Fruit fly (Drosophila melanogaster) whole organism, embryonic: ENCODE results near the gene FipoQ.

Experiments used
- Blimp-1 ChIP-seq: fragments of 200-800 bp; sonication (Bioruptor generic); optimal IDR thresholded peaks from 3 replicates; lab custom pipeline; 2018; ENCODE audit warnings: missing biosample characterization, missing genetic modification characterization, mild to moderate bottlenecking, moderate library complexity, missing genetic modification reagents
- CG10321 ChIP-seq: fragments of 200-800 bp; sonication (Bioruptor generic); IDR thresholded peaks from 2 replicates; pipeline ENCODE4 v1.3.6; 2022; ENCODE audit warnings: missing biosample characterization, missing genetic modification characterization
- CG12219 ChIP-seq: fragments of 200-800 bp; sonication (Bioruptor generic); optimal IDR thresholded peaks from 3 replicates; lab custom pipeline; 2018; ENCODE audit warnings: missing biosample characterization, mild to moderate bottlenecking, missing genetic modification characterization
- CG12391 ChIP-seq: fragments of 200-800 bp; sonication (Bioruptor generic); optimal IDR thresholded peaks from 3 replicates; lab custom pipeline; 2018; ENCODE audit warnings: missing biosample characterization, mild to moderate bottlenecking, missing genetic modification characterization, moderate library complexity
- CG12942 ChIP-seq: fragments of 200-800 bp; sonication (Bioruptor generic); optimal IDR thresholded peaks from 3 replicates; lab custom pipeline; 2016; ENCODE audit warnings: missing biosample characterization, missing genetic modification characterization
- CG13624 ChIP-seq: fragments of 200-800 bp; sonication (Bioruptor generic); optimal IDR thresholded peaks from 2 replicates; lab custom pipeline; 2016; ENCODE audit warnings: missing biosample characterization, missing genetic modification characterization
- CG15073 ChIP-seq: fragments of 200-800 bp; sonication (Bioruptor generic); optimal IDR thresholded peaks from 2 replicates; lab custom pipeline; 2016; ENCODE audit warnings: missing biosample characterization, missing genetic modification characterization
- CG1529 ChIP-seq: fragments of 200-800 bp; sonication (Bioruptor generic); optimal IDR thresholded peaks from 3 replicates; lab custom pipeline; 2018; ENCODE audit warnings: missing biosample characterization, missing genetic modification characterization
- CG1647 ChIP-seq: fragments of 200-800 bp; sonication (Bioruptor generic); optimal IDR thresholded peaks from 3 replicates; lab custom pipeline; 2016; ENCODE audit warnings: missing biosample characterization, missing genetic modification characterization
- CG1792 ChIP-seq: fragments of 200-800 bp; sonication (Bioruptor generic); optimal IDR thresholded peaks from 2 replicates; lab custom pipeline; 2016; ENCODE audit warnings: missing biosample characterization, missing genetic modification characterization
- CG18599 ChIP-seq: fragments of 200-800 bp; sonication (Bioruptor generic); optimal IDR thresholded peaks from 3 replicates; lab custom pipeline; 2017; ENCODE audit warnings: missing biosample characterization, missing genetic modification characterization, mild to moderate bottlenecking, moderate library complexity, missing genetic modification reagents
- CG2116 ChIP-seq: fragments of 200-800 bp; sonication (Bioruptor generic); optimal IDR thresholded peaks from 3 replicates; lab custom pipeline; 2018; ENCODE audit warnings: missing biosample characterization, mild to moderate bottlenecking, missing genetic modification characterization
- CG30431 ChIP-seq: fragments of 200-800 bp; sonication (Bioruptor generic); optimal IDR thresholded peaks from 2 replicates; lab custom pipeline; 2017; ENCODE audit warnings: missing biosample characterization, missing genetic modification characterization
- CG34376 ChIP-seq: fragments of 200-800 bp; sonication (Bioruptor generic); optimal IDR thresholded peaks from 2 replicates; lab custom pipeline; 2018; ENCODE audit warnings: missing biosample characterization, mild to moderate bottlenecking, missing genetic modification characterization
- CG6689 ChIP-seq: fragments of 200-800 bp; sonication (Bioruptor generic); IDR thresholded peaks from 2 replicates; pipeline ENCODE4 v1.3.6; 2022; ENCODE audit warnings: missing biosample characterization, missing genetic modification characterization
- CG6765 ChIP-seq: fragments of 200-800 bp; sonication (Bioruptor generic); optimal IDR thresholded peaks from 3 replicates; lab custom pipeline; 2017; ENCODE audit warnings: missing biosample characterization, mild to moderate bottlenecking, missing genetic modification characterization
- CG8765 ChIP-seq: fragments of 200-800 bp; sonication (Bioruptor generic); IDR thresholded peaks from 2 replicates; pipeline ENCODE4 v1.3.6; 2022; ENCODE audit warnings: missing biosample characterization, missing genetic modification characterization
- CG8924 ChIP-seq: fragments of 200-800 bp; optimal IDR thresholded peaks from 3 replicates; lab custom pipeline; 2019; ENCODE audit warnings: missing biosample characterization, mild to moderate bottlenecking, missing genetic modification characterization, moderate library complexity
- CHES-1-like ChIP-seq: fragments of 200-800 bp; sonication (Bioruptor generic); optimal IDR thresholded peaks from 2 replicates; lab custom pipeline; 2016; ENCODE audit warnings: missing biosample characterization, missing genetic modification characterization
- Eip74EF ChIP-seq, 2 experiments: fragments of 200-800 bp in 1 of 2; fragments of >200 bp in 1 of 2; sonication (Bioruptor generic) in 1 of 2; optimal IDR thresholded peaks; 2 replicates each; lab custom pipeline; 2017 to 2019; ENCODE audit warnings: missing biosample characterization in 2 of 2, missing genetic modification characterization in 2 of 2, mild to moderate bottlenecking in 1 of 2, moderate library complexity in 1 of 2
- Ets65A ChIP-seq: fragments of 200-800 bp; sonication (Bioruptor generic); peaks from one replicate; lab custom pipeline; 2016; ENCODE audit warnings: missing biosample characterization, missing genetic modification characterization
- Ets97D ChIP-seq: fragments of 200-800 bp; sonication (Bioruptor generic); optimal IDR thresholded peaks from 3 replicates; lab custom pipeline; 2016; ENCODE audit warnings: missing biosample characterization, missing genetic modification characterization
- Gsc ChIP-seq: fragments of 200-800 bp; sonication (Bioruptor generic); IDR thresholded peaks from 2 replicates; pipeline ENCODE4 v1.3.6; 2022; ENCODE audit warnings: missing biosample characterization, missing genetic modification characterization
- HLH4C ChIP-seq: fragments of 200-800 bp; sonication (Bioruptor generic); IDR thresholded peaks from 3 replicates; pipeline ENCODE4 v1.3.6; 2022; ENCODE audit warnings: missing biosample characterization, missing genetic modification characterization; ENCODE audit not compliant: partially characterized antibody
- HLHmδ ChIP-seq: fragments of 200-800 bp; sonication (Bioruptor generic); optimal IDR thresholded peaks from 2 replicates; lab custom pipeline; 2018; ENCODE audit warnings: missing biosample characterization, mild to moderate bottlenecking, missing genetic modification characterization, moderate library complexity
- Hr51 ChIP-seq, 2 experiments: fragments of 200-800 bp; sonication (Bioruptor generic); optimal IDR thresholded peaks; 2 replicates in 1 of 2; 3 replicates in 1 of 2; lab custom pipeline; 2016 to 2018; ENCODE audit warnings: missing biosample characterization in 2 of 2, missing genetic modification characterization in 2 of 2, mild to moderate bottlenecking in 1 of 2, moderate library complexity in 1 of 2
- Hr78 ChIP-seq, 2 experiments: fragments of 200-800 bp in 1 of 2; fragments of >200 bp in 1 of 2; sonication (Bioruptor generic) in 1 of 2; optimal IDR thresholded peaks; 2 replicates each; lab custom pipeline; 2017 to 2019; ENCODE audit warnings: missing biosample characterization in 2 of 2, missing genetic modification characterization in 2 of 2, mild to moderate bottlenecking in 1 of 2, moderate library complexity in 1 of 2
- MTF-1 ChIP-seq: fragments of 200-800 bp; sonication (Bioruptor generic); optimal IDR thresholded peaks from 2 replicates; lab custom pipeline; 2018; ENCODE audit warnings: missing biosample characterization, mild to moderate bottlenecking, missing genetic modification characterization, borderline replicate concordance
- Meics ChIP-seq: fragments of 200-800 bp; sonication (Bioruptor generic); optimal IDR thresholded peaks from 2 replicates; lab custom pipeline; 2017; ENCODE audit warnings: missing biosample characterization, mild to moderate bottlenecking, missing genetic modification characterization
- Oli ChIP-seq: fragments of 200-800 bp; sonication (Bioruptor generic); optimal IDR thresholded peaks from 2 replicates; lab custom pipeline; 2018; ENCODE audit warnings: missing biosample characterization, mild to moderate bottlenecking, missing genetic modification characterization, moderate library complexity
- ap ChIP-seq: fragments of 200-800 bp; sonication (Bioruptor generic); IDR thresholded peaks from 2 replicates; pipeline ENCODE4 v1.3.6; 2022; ENCODE audit warnings: missing biosample characterization, missing genetic modification characterization
- ash1 ChIP-seq: fragments of 200-800 bp; sonication (Bioruptor generic); optimal IDR thresholded peaks from 2 replicates; lab custom pipeline; 2018; ENCODE audit warnings: missing biosample characterization, mild to moderate bottlenecking, missing genetic modification characterization
- bab2 ChIP-seq: fragments of 200-800 bp; sonication (Bioruptor generic); optimal IDR thresholded peaks from 2 replicates; lab custom pipeline; 2016; ENCODE audit warnings: missing biosample characterization, missing genetic modification characterization
- br ChIP-seq: fragments of >200 bp; optimal IDR thresholded peaks from 2 replicates; lab custom pipeline; 2017
- chif ChIP-seq, 2 experiments: fragments of 200-800 bp; sonication (Bioruptor generic); optimal IDR thresholded peaks; 3 replicates each; lab custom pipeline; 2016; ENCODE audit warnings: missing biosample characterization in 2 of 2, missing genetic modification characterization in 2 of 2
- corto ChIP-seq: fragments of 200-800 bp; sonication (Bioruptor generic); optimal IDR thresholded peaks from 2 replicates; lab custom pipeline; 2016; ENCODE audit warnings: missing biosample characterization, mild to moderate bottlenecking, missing genetic modification characterization, moderate library complexity
- crc ChIP-seq: fragments of 200-800 bp; sonication (Bioruptor generic); optimal IDR thresholded peaks from 2 replicates; lab custom pipeline; 2016; ENCODE audit warnings: missing biosample characterization, missing genetic modification characterization
- gro ChIP-seq: fragments of 200-800 bp; sonication (Bioruptor generic); optimal IDR thresholded peaks from 2 replicates; lab custom pipeline; 2016; ENCODE audit warnings: missing biosample characterization, missing genetic modification characterization
- gsb ChIP-seq: fragments of 200-800 bp; sonication (Bioruptor generic); IDR thresholded peaks from 2 replicates; pipeline ENCODE4 v1.3.6; 2022; ENCODE audit warnings: missing biosample characterization, missing genetic modification characterization
- mam ChIP-seq: fragments of 200-800 bp; sonication (Bioruptor generic); optimal IDR thresholded peaks from 3 replicates; lab custom pipeline; 2016; ENCODE audit warnings: missing biosample characterization, missing genetic modification characterization
- nau ChIP-seq: fragments of 200-800 bp; sonication (Bioruptor generic); optimal IDR thresholded peaks from 3 replicates; lab custom pipeline; 2017; ENCODE audit warnings: missing biosample characterization, mild to moderate bottlenecking, missing genetic modification characterization, missing genetic modification reagents
- org-1 ChIP-seq: fragments of 200-800 bp; sonication (Bioruptor generic); optimal IDR thresholded peaks from 2 replicates; lab custom pipeline; 2017; ENCODE audit warnings: missing biosample characterization, missing genetic modification characterization
- pho ChIP-seq: fragments of 200-800 bp; sonication (Bioruptor generic); optimal IDR thresholded peaks from 2 replicates; lab custom pipeline; 2016; ENCODE audit warnings: missing biosample characterization, missing genetic modification characterization
- sima ChIP-seq: fragments of 200-800 bp; sonication (Bioruptor generic); optimal IDR thresholded peaks from 2 replicates; lab custom pipeline; 2016; ENCODE audit warnings: missing biosample characterization, missing genetic modification characterization
- so ChIP-seq: fragments of 200-800 bp; sonication (Bioruptor generic); IDR thresholded peaks from 3 replicates; pipeline ENCODE4 v1.3.6; 2022; ENCODE audit warnings: missing biosample characterization, missing genetic modification characterization
- stwl ChIP-seq: fragments of 200-800 bp; sonication (Bioruptor generic); optimal IDR thresholded peaks from 3 replicates; lab custom pipeline; 2018; ENCODE audit warnings: missing biosample characterization, mild to moderate bottlenecking, missing genetic modification characterization, moderate library complexity
- tna ChIP-seq: fragments of 200-800 bp; sonication (Bioruptor generic); IDR thresholded peaks from 2 replicates; pipeline ENCODE4 v1.3.6; 2022; ENCODE audit warnings: missing biosample characterization, missing genetic modification characterization; ENCODE audit not compliant: partially characterized antibody
- vvl ChIP-seq: fragments of 200-800 bp; sonication (Bioruptor generic); IDR thresholded peaks from 2 replicates; pipeline ENCODE4 v1.3.6; 2022; ENCODE audit warnings: missing biosample characterization, missing genetic modification characterization
- wor ChIP-seq: fragments of 200-800 bp; sonication (Bioruptor generic); IDR thresholded peaks from 2 replicates; pipeline ENCODE4 v1.3.6; 2022; ENCODE audit warnings: missing biosample characterization, missing genetic modification characterization
- zfh2 ChIP-seq: fragments of 200-800 bp; sonication (Bioruptor generic); optimal IDR thresholded peaks from 2 replicates; lab custom pipeline; 2016; ENCODE audit warnings: missing biosample characterization, missing genetic modification characterization

Gene FipoQ

DNA sequence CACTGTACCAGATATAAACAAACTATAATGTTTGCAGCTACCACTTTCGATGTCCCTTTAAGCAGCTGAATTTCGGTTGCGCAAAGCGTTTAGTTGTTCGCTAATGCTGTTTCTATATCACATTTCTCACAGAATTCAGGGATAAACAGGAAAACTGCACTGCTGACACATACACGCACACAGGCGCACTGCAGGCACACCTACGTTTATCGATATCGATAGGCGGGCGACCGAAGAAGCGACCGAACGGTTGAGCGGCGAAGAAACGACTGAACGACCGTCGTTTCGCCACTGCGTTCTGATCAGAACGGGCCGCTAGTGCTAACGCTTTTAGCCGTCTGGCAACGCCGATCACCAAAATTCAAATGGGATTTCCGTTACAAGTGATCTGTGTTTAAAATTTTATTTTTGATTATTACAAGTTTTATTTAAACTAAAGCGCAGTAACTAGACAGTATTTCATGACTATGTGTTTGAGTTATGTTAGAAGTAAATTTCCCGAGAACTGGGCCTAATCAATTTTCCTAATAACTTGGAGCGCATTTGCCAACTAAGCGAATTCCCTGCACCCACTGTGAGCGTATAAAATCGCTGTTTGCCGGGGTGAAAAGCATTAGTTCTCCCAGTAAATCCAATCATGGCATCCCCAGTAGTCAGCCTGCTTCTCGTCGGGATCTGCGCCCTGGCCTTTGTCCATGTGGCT is 1.2 kb upstream of the FipoQ start, which contains the start of the genes CG2310 and Diedel (continued):
- TF ChIP-seq tna (GFP tag; lab: Robert Waterston, UW) (no peak), CHES-1-like (GFP tag; lab: Kevin White, UChicago) (peak; percentile 26), Blimp-1 (GFP tag; lab: Kevin White, UChicago) (no peak), Oli (tag; lab: Kevin White, UChicago) (no peak), wor (GFP tag; lab: Robert Waterston, UW) (no peak), ap (GFP tag; lab: Robert Waterston, UW) (no peak), CG6689 (GFP tag; lab: Robert Waterston, UW) (no peak), CG1529 (GFP tag; lab: Kevin White, UChicago) (no peak), ash1 (GFP tag; lab: Kevin White, UChicago) (no peak), org-1 (GFP tag; lab: Kevin White, UChicago) (no peak), so (no peak), bab2 (no peak), br (lab: Kevin White, UChicago) (no peak), sima (no peak), CG30431 (GFP tag; lab: Kevin White, UChicago) (no peak), gro (GFP tag; lab: Kevin White, UChicago) (peak; percentile 24), CG12942 (GFP tag; lab: Kevin White, UChicago) (no peak), MTF-1 (GFP tag; lab: Kevin White, UChicago) (no peak), HLH4C (GFP tag; lab: Robert Waterston, UW) (peak; percentile 66), Hr78 (GFP tag; optimal IDR thresholded peaks at IDR 0.05; lab: Kevin White, UChicago) (no peak), Ets65A (peak; percentile 82), Gsc (no peak), CG2116 (GFP tag; lab: Kevin White, UChicago) (peak; percentile 57), stwl (tag; lab: Kevin White, UChicago) (peak; percentile 47), CG10321 (GFP tag; lab: Robert Waterston, UW) (no peak), Meics (GFP tag; lab: Kevin White, UChicago) (no peak), chif (GFP tag; optimal IDR thresholded peaks at IDR 0.05; lab: Kevin White, UChicago) (no peak), CG12219 (no peak), pho (GFP tag; lab: Kevin White, UChicago) (no peak), CG6765 (GFP tag; lab: Kevin White, UChicago) (no peak), CG1792 (peak; percentile 49), CG15073 (GFP tag; lab: Kevin White, UChicago) (no peak), zfh2 (GFP tag; lab: Kevin White, UChicago) (no peak), CG12391 (tag; lab: Kevin White, UChicago) (no peak), mam (GFP tag; lab: Kevin White, UChicago) (no peak), Eip74EF (GFP tag; optimal IDR thresholded peaks at IDR 0.05; lab: Kevin White, UChicago) (no peak), CG18599 (GFP tag; lab: Kevin White, UChicago) (no peak), CG8765 (GFP tag; lab: Robert Waterston, UW) (no peak), corto (GFP tag; lab: Kevin White, UChicago) (no peak), CG8924 (peak; percentile 45), HLHmδ (no peak), CG13624 (GFP tag; lab: Kevin White, UChicago) (peak; percentile 30), vvl (GFP tag; lab: Robert Waterston, UW) (peak; percentile 37; the same call in 1 of the 2 replicates), Ets97D (GFP tag; lab: Kevin White, UChicago) (peak; percentile 61), Hr51 (GFP tag; optimal IDR thresholded peaks at IDR 0.05; lab: Kevin White, UChicago) (no peak), crc (GFP tag; lab: Kevin White, UChicago) (no peak), gsb (GFP tag; lab: Robert Waterston, UW) (no peak), CG1647 (GFP tag; lab: Kevin White, UChicago) (no peak), nau (no peak), CG34376 (no peak)
